Fruit fly (Drosophila melanogaster) whole organism, embryonic: ENCODE measurements around the gene Sfxn2.

Experiments used
- Ada2b ChIP-seq: fragments of 200-800 bp; sonication (Bioruptor generic); IDR thresholded peaks from 2 replicates; pipeline ENCODE4 v1.3.6; 2022; ENCODE audit warnings: missing biosample characterization, missing genetic modification characterization
- Asciz ChIP-seq: fragments of 200-800 bp; sonication (Bioruptor generic); optimal IDR thresholded peaks from 2 replicates; lab custom pipeline; 2017; ENCODE audit warnings: missing biosample characterization, mild to moderate bottlenecking, missing genetic modification characterization, missing genetic modification reagents
- Awh ChIP-seq: fragments of 200-800 bp; sonication (Bioruptor generic); IDR thresholded peaks from 2 replicates; pipeline ENCODE4, ENCODE4 v1.3.6; 2022; ENCODE audit warnings: missing biosample characterization, missing genetic modification characterization
- Bgb ChIP-seq: fragments of 200-800 bp; sonication (Bioruptor generic); IDR thresholded peaks from 2 replicates; pipeline ENCODE4 v1.3.6; 2022; ENCODE audit warnings: missing biosample characterization, missing genetic modification characterization; ENCODE audit not compliant: partially characterized antibody
- CG10209 ChIP-seq: fragments of 200-800 bp; sonication (Bioruptor generic); optimal IDR thresholded peaks from 3 replicates; lab custom pipeline; 2017; ENCODE audit warnings: missing biosample characterization, mild to moderate bottlenecking, missing genetic modification characterization, missing genetic modification reagents
- CG10267 ChIP-seq: fragments of 200-800 bp; sonication (Bioruptor generic); optimal IDR thresholded peaks from 2 replicates; lab custom pipeline; 2018; ENCODE audit warnings: missing biosample characterization, mild to moderate bottlenecking, missing genetic modification characterization, moderate library complexity
- CG11398 ChIP-seq: fragments of 200-800 bp; sonication (Bioruptor generic); optimal IDR thresholded peaks from 2 replicates; lab custom pipeline; 2016; ENCODE audit warnings: missing biosample characterization, missing genetic modification characterization
- CG11504 ChIP-seq: fragments of 200-800 bp; sonication (Bioruptor generic); optimal IDR thresholded peaks from 3 replicates; lab custom pipeline; 2019; ENCODE audit warnings: missing biosample characterization, mild to moderate bottlenecking, missing genetic modification characterization, moderate library complexity
- CG15479 ChIP-seq: fragments of 200-800 bp; sonication (Bioruptor generic); optimal IDR thresholded peaks from 3 replicates; lab custom pipeline; 2019; ENCODE audit warnings: missing biosample characterization, mild to moderate bottlenecking, missing genetic modification characterization, moderate library complexity
- CG1602 ChIP-seq: fragments of 200-800 bp; sonication (Bioruptor generic); optimal IDR thresholded peaks from 3 replicates; lab custom pipeline; 2016; ENCODE audit warnings: missing biosample characterization, missing genetic modification characterization
- CG16813 ChIP-seq: fragments of 200-800 bp; sonication (Bioruptor generic); IDR thresholded peaks from 3 replicates; pipeline ENCODE4 v1.3.6; 2022; ENCODE audit warnings: missing biosample characterization, missing genetic modification characterization; ENCODE audit not compliant: partially characterized antibody
- CG2120 ChIP-seq: fragments of 200-800 bp; sonication (Bioruptor generic); optimal IDR thresholded peaks from 3 replicates; lab custom pipeline; 2016; ENCODE audit warnings: missing biosample characterization, missing genetic modification characterization
- CG2889 ChIP-seq: fragments of 200-800 bp; sonication (Bioruptor generic); IDR thresholded peaks from 3 replicates; pipeline ENCODE4 v1.3.6; 2022; ENCODE audit warnings: missing biosample characterization, missing genetic modification characterization
- CG3281 ChIP-seq: fragments of 200-800 bp; sonication (Bioruptor generic); optimal IDR thresholded peaks from 3 replicates; lab custom pipeline; 2017; ENCODE audit warnings: missing biosample characterization, mild to moderate bottlenecking, missing genetic modification characterization
- CG33557 ChIP-seq: fragments of 200-800 bp; sonication (Bioruptor generic); optimal IDR thresholded peaks from 2 replicates; lab custom pipeline; 2019; ENCODE audit warnings: missing biosample characterization, mild to moderate bottlenecking, missing genetic modification characterization, moderate library complexity
- CG34376 ChIP-seq: fragments of 200-800 bp; sonication (Bioruptor generic); optimal IDR thresholded peaks from 2 replicates; lab custom pipeline; 2018; ENCODE audit warnings: missing biosample characterization, mild to moderate bottlenecking, missing genetic modification characterization
- CG4360 ChIP-seq: fragments of 200-800 bp; sonication (Bioruptor generic); IDR thresholded peaks from 2 replicates; pipeline ENCODE4 v1.3.6; 2022; ENCODE audit warnings: missing biosample characterization, missing genetic modification characterization
- CG5180 ChIP-seq: fragments of 200-800 bp; sonication (Bioruptor generic); optimal IDR thresholded peaks from 3 replicates; lab custom pipeline; 2017; ENCODE audit warnings: missing biosample characterization, missing genetic modification characterization, mild to moderate bottlenecking, moderate library complexity, missing genetic modification reagents
- CG7372 ChIP-seq: fragments of 200-800 bp; sonication (Bioruptor generic); IDR thresholded peaks from 2 replicates; pipeline ENCODE4 v1.3.6; 2022; ENCODE audit warnings: missing biosample characterization, missing genetic modification characterization
- CG7556 ChIP-seq: fragments of 200-800 bp; sonication (Bioruptor generic); optimal IDR thresholded peaks from 2 replicates; lab custom pipeline; 2017; ENCODE audit warnings: missing biosample characterization, mild to moderate bottlenecking, missing genetic modification characterization
- CG7928 ChIP-seq: fragments of 200-800 bp; sonication (Bioruptor generic); optimal IDR thresholded peaks from 2 replicates; lab custom pipeline; 2017; ENCODE audit warnings: missing biosample characterization, mild to moderate bottlenecking, missing genetic modification characterization
- CG8290 ChIP-seq, 3 experiments: fragments of 200-800 bp; sonication (Bioruptor generic); optimal IDR thresholded peaks; 2 replicates each; lab custom pipeline; 2016 to 2019; ENCODE audit warnings: missing biosample characterization in 3 of 3, missing genetic modification characterization in 3 of 3, mild to moderate bottlenecking in 2 of 3, moderate library complexity in 1 of 3
- CoRest ChIP-seq: fragments of 200-800 bp; sonication (Bioruptor generic); optimal IDR thresholded peaks from 3 replicates; lab custom pipeline; 2018; ENCODE audit warnings: missing biosample characterization, mild to moderate bottlenecking, missing genetic modification characterization, moderate library complexity
- Dref ChIP-seq: fragments of 200-800 bp; sonication (Bioruptor generic); IDR thresholded peaks from 2 replicates; pipeline ENCODE4 v1.3.6; 2022; ENCODE audit warnings: missing biosample characterization, missing genetic modification characterization
- Ets97D ChIP-seq: fragments of 200-800 bp; sonication (Bioruptor generic); optimal IDR thresholded peaks from 3 replicates; lab custom pipeline; 2016; ENCODE audit warnings: missing biosample characterization, missing genetic modification characterization
- HLH3B ChIP-seq: fragments of 200-800 bp; sonication (Bioruptor generic); IDR thresholded peaks from 2 replicates; pipeline ENCODE4 v1.3.6; 2022; ENCODE audit warnings: missing biosample characterization, missing genetic modification characterization
- Hr3 ChIP-seq: fragments of 200-800 bp; sonication (Bioruptor generic); optimal IDR thresholded peaks from 3 replicates; lab custom pipeline; 2016; ENCODE audit warnings: missing biosample characterization, missing genetic modification characterization
- Hr51 ChIP-seq, 2 experiments: fragments of 200-800 bp; sonication (Bioruptor generic); optimal IDR thresholded peaks; 2 replicates in 1 of 2; 3 replicates in 1 of 2; lab custom pipeline; 2016 to 2018; ENCODE audit warnings: missing biosample characterization in 2 of 2, missing genetic modification characterization in 2 of 2, mild to moderate bottlenecking in 1 of 2, moderate library complexity in 1 of 2
- MBD-R2 ChIP-seq: fragments of 200-800 bp; sonication (Bioruptor generic); IDR thresholded peaks from 2 replicates; pipeline ENCODE4 v1.3.6; 2022; ENCODE audit warnings: missing biosample characterization, missing genetic modification characterization
- Med ChIP-seq: fragments of 200-800 bp; sonication (Bioruptor generic); peaks from one replicate; lab custom pipeline; 2016; ENCODE audit warnings: missing biosample characterization, missing genetic modification characterization, mild to moderate bottlenecking, inconsistent platforms, moderate library complexity
- Oaz ChIP-seq: fragments of 200-800 bp; sonication (Bioruptor generic); IDR thresholded peaks from 2 replicates; pipeline ENCODE4 v1.3.6; 2022; ENCODE audit warnings: missing biosample characterization, missing genetic modification characterization
- Ptx1 ChIP-seq: fragments of 200-800 bp; sonication (Bioruptor generic); IDR thresholded peaks from 2 replicates; pipeline ENCODE4 v1.3.6; 2022; ENCODE audit warnings: missing biosample characterization, missing genetic modification characterization
- Sox100B ChIP-seq: fragments of 200-800 bp; sonication (Bioruptor generic); optimal IDR thresholded peaks from 3 replicates; lab custom pipeline; 2018; ENCODE audit warnings: missing biosample characterization, mild to moderate bottlenecking, missing genetic modification characterization
- Taf1 ChIP-seq: fragments of 200-800 bp; sonication (Bioruptor generic); IDR thresholded peaks from 2 replicates; pipeline ENCODE4 v1.3.6; 2022; ENCODE audit warnings: missing biosample characterization, missing genetic modification characterization
- ase ChIP-seq: fragments of 200-800 bp; sonication (Bioruptor generic); IDR thresholded peaks from 3 replicates; pipeline ENCODE4 v1.3.6; 2022; ENCODE audit warnings: missing biosample characterization, missing genetic modification characterization
- cato ChIP-seq: fragments of 200-800 bp; sonication (Bioruptor generic); optimal IDR thresholded peaks from 2 replicates; lab custom pipeline; 2016; ENCODE audit warnings: missing biosample characterization, missing genetic modification characterization, borderline replicate concordance
- caup ChIP-seq: fragments of 200-800 bp; sonication (Bioruptor generic); optimal IDR thresholded peaks from 3 replicates; lab custom pipeline; 2017; ENCODE audit warnings: missing biosample characterization, mild to moderate bottlenecking, missing genetic modification characterization, moderate library complexity; ENCODE audit not compliant: severe bottlenecking
- crp ChIP-seq, 2 experiments: fragments of 200-800 bp; sonication (Bioruptor generic); optimal IDR thresholded peaks; 2 replicates in 1 of 2; 3 replicates in 1 of 2; lab custom pipeline; 2017; ENCODE audit warnings: missing biosample characterization in 2 of 2, missing genetic modification characterization in 2 of 2, mild to moderate bottlenecking in 1 of 2, moderate library complexity in 1 of 2
- dmrt99B ChIP-seq: fragments of 200-800 bp; sonication (Bioruptor generic); optimal IDR thresholded peaks from 2 replicates; lab custom pipeline; 2018; ENCODE audit warnings: missing biosample characterization, mild to moderate bottlenecking, missing genetic modification characterization, moderate library complexity
- dysf ChIP-seq: fragments of 200-800 bp; sonication (Bioruptor generic); IDR thresholded peaks from 3 replicates; pipeline ENCODE4 v1.3.6; 2022; ENCODE audit warnings: missing biosample characterization, missing genetic modification characterization
- fd3F ChIP-seq: fragments of 200-800 bp; sonication (Bioruptor generic); optimal IDR thresholded peaks from 2 replicates; lab custom pipeline; 2018; ENCODE audit warnings: missing biosample characterization, mild to moderate bottlenecking, missing genetic modification characterization, moderate library complexity
- fd96Cb ChIP-seq: fragments of 200-800 bp; sonication (Bioruptor generic); optimal IDR thresholded peaks from 2 replicates; lab custom pipeline; 2018; ENCODE audit warnings: missing biosample characterization, mild to moderate bottlenecking, missing genetic modification characterization, moderate library complexity
- hth ChIP-seq: fragments of >200 bp; optimal IDR thresholded peaks from 2 replicates; lab custom pipeline; 2017; ENCODE audit warnings: inconsistent platforms
- ind ChIP-seq: fragments of 200-800 bp; sonication (Bioruptor generic); optimal IDR thresholded peaks from 3 replicates; lab custom pipeline; 2016; ENCODE audit warnings: missing biosample characterization, missing genetic modification characterization
- jumu ChIP-seq: fragments of 200-800 bp; sonication (Bioruptor generic); optimal IDR thresholded peaks from 3 replicates; lab custom pipeline; 2016; ENCODE audit warnings: missing biosample characterization, missing genetic modification characterization
- lab ChIP-seq: fragments of 200-800 bp; sonication (Bioruptor generic); optimal IDR thresholded peaks from 3 replicates; lab custom pipeline; 2017; ENCODE audit warnings: missing biosample characterization, missing genetic modification characterization, mild to moderate bottlenecking, moderate library complexity, missing genetic modification reagents
- nom ChIP-seq: fragments of 200-800 bp; sonication (Bioruptor generic); optimal IDR thresholded peaks from 2 replicates; lab custom pipeline; 2017; ENCODE audit warnings: missing biosample characterization, missing genetic modification characterization, mild to moderate bottlenecking, moderate library complexity, missing genetic modification reagents
- pros ChIP-seq: fragments of 200-800 bp; sonication (Bioruptor generic); optimal IDR thresholded peaks from 3 replicates; lab custom pipeline; 2019; ENCODE audit warnings: missing biosample characterization, mild to moderate bottlenecking, missing genetic modification characterization, moderate library complexity
- slp2 ChIP-seq: fragments of 200-800 bp; sonication (Bioruptor generic); optimal IDR thresholded peaks from 2 replicates; lab custom pipeline; 2016; ENCODE audit warnings: missing biosample characterization, missing genetic modification characterization
- stwl ChIP-seq: fragments of 200-800 bp; sonication (Bioruptor generic); optimal IDR thresholded peaks from 3 replicates; lab custom pipeline; 2018; ENCODE audit warnings: missing biosample characterization, mild to moderate bottlenecking, missing genetic modification characterization, moderate library complexity

Sfxn2 gene

DNA sequence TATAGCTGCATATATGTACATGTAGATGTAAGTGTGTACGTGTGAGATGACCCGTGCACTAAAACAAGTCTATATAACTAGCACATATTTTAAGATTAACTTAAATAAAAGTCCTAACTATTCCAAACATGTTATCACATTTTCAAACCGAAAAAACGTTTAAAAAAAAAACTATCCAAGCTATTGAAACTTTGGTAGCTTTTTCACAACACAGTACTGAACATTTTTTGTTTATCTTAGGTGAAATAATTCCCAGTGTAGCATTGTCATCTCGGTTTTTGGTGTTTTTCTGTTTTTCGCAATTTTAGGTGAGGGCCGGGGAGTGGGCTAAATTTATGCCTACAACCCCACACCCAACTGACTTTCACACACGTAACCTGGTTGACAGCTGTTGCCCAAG lies 35.8 kb upstream of the Sfxn2 start (continued):
- TF ChIP-seq CoRest (peak; percentile 4), nom (no peak), CG7928 (GFP tag; lab: Kevin White, UChicago) (no peak), crp (GFP tag; optimal IDR thresholded peaks at IDR 0.05; lab: Kevin White, UChicago) (no peak), CG3281 (peak; percentile 23), CG7556 (GFP tag; lab: Kevin White, UChicago) (peak; percentile 22), Hr51 (GFP tag; optimal IDR thresholded peaks at IDR 0.05; lab: Kevin White, UChicago) (peak in 1 of 2 experiments; percentile 35), CG11504 (tag; lab: Kevin White, UChicago) (peak; percentile 35), pros (GFP tag; lab: Kevin White, UChicago) (no peak), CG7372 (GFP tag; lab: Robert Waterston, UW) (no peak), CG4360 (GFP tag; lab: Robert Waterston, UW) (no peak), CG5180 (GFP tag; lab: Kevin White, UChicago) (no peak), Ada2b (GFP tag; lab: Robert Waterston, UW) (no peak), CG16813 (GFP tag; lab: Robert Waterston, UW) (no peak), cato (GFP tag; lab: Kevin White, UChicago) (no peak), Oaz (GFP tag; lab: Robert Waterston, UW) (no peak), Hr3 (GFP tag; lab: Kevin White, UChicago) (no peak), CG15479 (GFP tag; lab: Kevin White, UChicago) (no peak), CG33557 (GFP tag; lab: Kevin White, UChicago) (no peak), fd3F (GFP tag; lab: Kevin White, UChicago) (no peak), CG1602 (GFP tag; lab: Kevin White, UChicago) (no peak), CG10209 (GFP tag; lab: Kevin White, UChicago) (no peak), HLH3B (GFP tag; lab: Robert Waterston, UW) (no peak), ind (GFP tag; lab: Kevin White, UChicago) (no peak), Taf1 (no peak), Sox100B (GFP tag; lab: Kevin White, UChicago) (peak; percentile 5), CG2120 (GFP tag; lab: Kevin White, UChicago) (peak; percentile 38), Awh (GFP tag; lab: Robert Waterston, UW) (no peak), CG11398 (GFP tag; lab: Kevin White, UChicago) (no peak), Ets97D (GFP tag; lab: Kevin White, UChicago) (no peak), stwl (tag; lab: Kevin White, UChicago) (no peak), hth (no peak), slp2 (GFP tag; lab: Kevin White, UChicago) (no peak), Dref (no peak), CG34376 (GFP tag; lab: Kevin White, UChicago) (no peak), fd96Cb (tag; lab: Kevin White, UChicago) (peak; percentile 17), CG8290 (GFP tag; optimal IDR thresholded peaks at IDR 0.05; lab: Kevin White, UChicago) (no peak), CG8290 (tag; optimal IDR thresholded peaks at IDR 0.05; lab: Kevin White, UChicago) (no peak), Ptx1 (GFP tag; lab: Robert Waterston, UW) (no peak), lab (GFP tag; lab: Kevin White, UChicago) (peak; percentile 57), Asciz (peak; percentile 12), dmrt99B (tag; lab: Kevin White, UChicago) (peak; percentile 51), jumu (GFP tag; lab: Kevin White, UChicago) (no peak), Bgb (GFP tag; lab: Robert Waterston, UW) (no peak), CG10267 (tag; lab: Kevin White, UChicago) (no peak), dysf (GFP tag; lab: Robert Waterston, UW) (no peak), CG2889 (no peak), ase (GFP tag; lab: Robert Waterston, UW) (no peak), caup (GFP tag; lab: Kevin White, UChicago) (no peak), MBD-R2 (no peak), Med (GFP tag; lab: Kevin White, UChicago) (peak; percentile 74)
